Worm (Caenorhabditis elegans): ENCODE results near the gene srbc-50.

DNA sequence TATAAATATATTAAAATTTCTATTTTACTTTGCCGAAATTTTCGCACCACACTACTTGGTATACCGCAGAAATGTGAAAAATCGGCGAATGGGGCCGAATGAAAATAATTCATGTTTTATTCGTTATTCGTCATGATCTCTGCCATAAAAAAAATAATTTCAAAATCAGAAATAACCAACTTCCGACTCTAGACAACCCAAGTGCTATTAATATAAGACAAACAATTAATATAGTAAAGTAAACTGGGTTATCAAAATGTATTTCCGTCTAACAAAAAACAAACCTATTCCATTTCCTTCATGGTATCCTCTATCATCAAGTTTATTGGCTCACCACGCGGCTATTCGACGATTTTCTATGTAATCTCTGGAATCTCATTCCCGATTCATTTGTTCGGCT lies 41.1 kb upstream of the srbc-50 start, which contains the start of gene srh-293:
- TF ChIP-seq him-1 (tag; optimal IDR thresholded peaks at IDR 0.05) (no peak), dao-5 (tag; optimal IDR thresholded peaks at IDR 0.05) (no peak)
